Worm (Caenorhabditis elegans) whole organism, young adult: ENCODE data around the gene spp-8.

Experiments
- B0019.2 ChIP-seq: fragments of 200-800 bp; sonication (Bioruptor generic); conservative IDR thresholded peaks from 2 replicates; pipeline ENCODE4 v1.3.6; 2022; ENCODE audit warnings: missing genetic modification reagents, missing genetic modification characterization, missing compliant biosample characterization
- B0261.1 ChIP-seq: sonication (generic microtip); optimal IDR thresholded peaks from 2 replicates; lab custom pipeline; 2016; ENCODE audit warnings: mild to moderate bottlenecking, missing genetic modification characterization, moderate library complexity, missing compliant biosample characterization
- B0336.3 ChIP-seq: fragments of 200-800 bp; sonication (Bioruptor generic); IDR thresholded peaks from 2 replicates; pipeline ENCODE4 v1.3.6; 2022; ENCODE audit warnings: missing genetic modification characterization, missing compliant biosample characterization
- F22D6.2 ChIP-seq: sonication (generic microtip); optimal IDR thresholded peaks from 2 replicates; lab custom pipeline; 2016; ENCODE audit warnings: mild to moderate bottlenecking, missing genetic modification characterization, missing compliant biosample characterization
- F33H1.4 ChIP-seq: fragments of 200-800 bp; sonication (Bioruptor generic); IDR thresholded peaks from 2 replicates; pipeline ENCODE4 v1.3.6; 2022; ENCODE audit warnings: missing genetic modification reagents, missing genetic modification characterization, missing compliant biosample characterization
- F39B2.1 ChIP-seq: fragments of 200-800 bp; sonication (Bioruptor generic); IDR thresholded peaks from 2 replicates; pipeline ENCODE4 v1.3.6; 2022; ENCODE audit warnings: missing genetic modification reagents, missing genetic modification characterization, missing compliant biosample characterization
- F49E8.2 ChIP-seq: sonication (generic microtip); optimal IDR thresholded peaks from 3 replicates; lab custom pipeline; 2017; ENCODE audit warnings: missing genetic modification characterization, mild to moderate bottlenecking, missing compliant biosample characterization, antibody characterized with exemption, moderate library complexity; ENCODE audit not compliant: insufficient read depth
- F52B5.7 ChIP-seq: sonication (generic microtip); optimal IDR thresholded peaks from 2 replicates; lab custom pipeline; 2016; ENCODE audit warnings: mild to moderate bottlenecking, missing genetic modification characterization, missing compliant biosample characterization
- F55B11.4 ChIP-seq: sonication (generic microtip); optimal IDR thresholded peaks from 2 replicates; lab custom pipeline; 2016; ENCODE audit warnings: missing compliant biosample characterization, missing genetic modification characterization, borderline replicate concordance; ENCODE audit not compliant: insufficient read depth
- F57A8.1 ChIP-seq: fragments of 200-800 bp; sonication (Bioruptor generic); optimal IDR thresholded peaks from 2 replicates; lab custom pipeline; 2018; ENCODE audit warnings: mild to moderate bottlenecking, missing genetic modification characterization, moderate library complexity, missing compliant biosample characterization
- Y79H2A.3 ChIP-seq: fragments of 200-800 bp; sonication (Bioruptor generic); conservative IDR thresholded peaks from 2 replicates; pipeline ENCODE4 v1.3.6; 2022; ENCODE audit warnings: missing genetic modification reagents, missing genetic modification characterization, missing compliant biosample characterization
- ama-1 ChIP-seq, 3 experiments: fragments of 150-350 bp in 1 of 3; sonication (generic microtip) in 2 of 3; optimal IDR thresholded peaks; 2 replicates each; lab custom pipeline; 2014 to 2018; ENCODE audit warnings: missing biosample characterization in 2 of 3, missing genetic modification characterization in 2 of 3, missing genetic modification reagents in 2 of 3
- atf-7 ChIP-seq: sonication (generic microtip); optimal IDR thresholded peaks from 2 replicates; lab custom pipeline; 2017; ENCODE audit warnings: mild to moderate bottlenecking, missing genetic modification characterization, missing compliant biosample characterization
- athp-1 ChIP-seq: sonication (generic microtip); optimal IDR thresholded peaks from 2 replicates; lab custom pipeline; 2017; ENCODE audit warnings: mild to moderate bottlenecking, missing genetic modification characterization, missing compliant biosample characterization
- attf-5 ChIP-seq: fragments of 200-800 bp; sonication (Bioruptor generic); optimal IDR thresholded peaks from 2 replicates; lab custom pipeline; 2018; ENCODE audit warnings: mild to moderate bottlenecking, missing genetic modification characterization, missing compliant biosample characterization
- bed-2 ChIP-seq: fragments of 200-800 bp; sonication (Bioruptor generic); IDR thresholded peaks from 2 replicates; pipeline ENCODE4 v1.3.6; 2022; ENCODE audit warnings: missing genetic modification reagents, missing genetic modification characterization, missing compliant biosample characterization
- ceh-27 ChIP-seq: fragments of 200-800 bp; sonication (Bioruptor generic); optimal IDR thresholded peaks from 2 replicates; lab custom pipeline; 2018; ENCODE audit warnings: mild to moderate bottlenecking, missing genetic modification characterization, moderate library complexity, missing compliant biosample characterization
- ceh-91 ChIP-seq: fragments of 200-800 bp; sonication (Bioruptor generic); IDR thresholded peaks from 2 replicates; pipeline ENCODE4 v1.3.6; 2022; ENCODE audit warnings: missing genetic modification reagents, missing genetic modification characterization, missing compliant biosample characterization
- chd-7 ChIP-seq: sonication (generic microtip); optimal IDR thresholded peaks from 2 replicates; lab custom pipeline; 2016; ENCODE audit warnings: mild to moderate bottlenecking, missing genetic modification characterization, moderate library complexity, missing compliant biosample characterization
- dox-1 ChIP-seq: fragments of 200-800 bp; sonication (Bioruptor generic); IDR thresholded peaks from 2 replicates; pipeline ENCODE4 v1.3.6; 2022; ENCODE audit warnings: missing genetic modification reagents, missing genetic modification characterization, missing compliant biosample characterization
- dpl-1 ChIP-seq: fragments of 150-350 bp; optimal IDR thresholded peaks from 2 replicates; lab custom pipeline; 2014; ENCODE audit warnings: missing biosample characterization, missing genetic modification reagents, missing genetic modification characterization
- egl-44 ChIP-seq: fragments of 200-800 bp; sonication (Bioruptor generic); IDR thresholded peaks from 2 replicates; pipeline ENCODE4 v1.3.6; 2022; ENCODE audit warnings: missing genetic modification reagents, missing genetic modification characterization, missing compliant biosample characterization
- egrh-3 ChIP-seq: fragments of 200-800 bp; sonication (Bioruptor generic); IDR thresholded peaks from 2 replicates; pipeline ENCODE4 v1.3.6; 2022; ENCODE audit warnings: missing genetic modification reagents, missing genetic modification characterization, missing compliant biosample characterization
- him-1 ChIP-seq: sonication (generic microtip); optimal IDR thresholded peaks from 2 replicates; lab custom pipeline; 2016; ENCODE audit warnings: missing genotype, missing genetic modification reagents, missing genetic modification characterization, missing compliant biosample characterization
- hlh-12 ChIP-seq: sonication (generic microtip); optimal IDR thresholded peaks from 2 replicates; lab custom pipeline; 2016; ENCODE audit warnings: missing genetic modification characterization, missing compliant biosample characterization
- let-607 ChIP-seq, 2 experiments: fragments of 200-800 bp in 1 of 2; sonication (Bioruptor generic) in 1 of 2; sonication (generic microtip) in 1 of 2; optimal IDR thresholded peaks; 2 replicates each; lab custom pipeline; 2016 to 2018; ENCODE audit warnings: mild to moderate bottlenecking in 2 of 2, missing compliant biosample characterization in 2 of 2, missing genetic modification characterization in 2 of 2, moderate library complexity in 2 of 2, missing genotype in 1 of 2
- madf-3 ChIP-seq: fragments of 200-800 bp; sonication (Bioruptor generic); IDR thresholded peaks from 2 replicates; pipeline ENCODE4 v1.3.6; 2022; ENCODE audit warnings: missing genetic modification reagents, missing genetic modification characterization, missing compliant biosample characterization
- madf-8 ChIP-seq: fragments of 200-800 bp; sonication (Bioruptor generic); conservative IDR thresholded peaks from 2 replicates; pipeline ENCODE4 v1.3.6; 2022; ENCODE audit warnings: missing genetic modification reagents, missing genetic modification characterization, missing compliant biosample characterization
- nhr-179 ChIP-seq: sonication (generic microtip); optimal IDR thresholded peaks from 2 replicates; lab custom pipeline; 2016; ENCODE audit warnings: mild to moderate bottlenecking, missing genetic modification characterization, missing compliant biosample characterization
- nhr-27 ChIP-seq: fragments of 200-800 bp; sonication (Bioruptor generic); optimal IDR thresholded peaks from 2 replicates; lab custom pipeline; 2018; ENCODE audit warnings: mild to moderate bottlenecking, missing genetic modification characterization, moderate library complexity, missing compliant biosample characterization
- nhr-80 ChIP-seq: sonication (generic microtip); optimal IDR thresholded peaks from 2 replicates; lab custom pipeline; 2016; ENCODE audit warnings: missing genetic modification characterization, missing compliant biosample characterization
- nhr-90 ChIP-seq: sonication (generic microtip); optimal IDR thresholded peaks from 2 replicates; lab custom pipeline; 2016; ENCODE audit warnings: missing genotype, mild to moderate bottlenecking, missing genetic modification characterization, missing compliant biosample characterization
- rec-8 ChIP-seq, 2 experiments: sonication (generic microtip); optimal IDR thresholded peaks; 2 replicates each; lab custom pipeline; 2016; ENCODE audit warnings: mild to moderate bottlenecking in 2 of 2, missing genetic modification characterization in 2 of 2, missing genetic modification reagents in 2 of 2, missing genotype in 2 of 2, missing biosample characterization in 1 of 2, missing compliant biosample characterization in 1 of 2, moderate library complexity in 1 of 2
- repo-1 ChIP-seq: sonication (generic microtip); optimal IDR thresholded peaks from 2 replicates; lab custom pipeline; 2017; ENCODE audit warnings: mild to moderate bottlenecking, missing genetic modification characterization, missing compliant biosample characterization
- sea-2 ChIP-seq: fragments of 200-800 bp; sonication (Bioruptor generic); IDR thresholded peaks from 2 replicates; pipeline ENCODE4 v1.3.6; 2022; ENCODE audit warnings: missing genetic modification characterization, missing compliant biosample characterization
- snpc-1.3 ChIP-seq: sonication (generic microtip); optimal IDR thresholded peaks from 2 replicates; lab custom pipeline; 2017; ENCODE audit warnings: missing genetic modification characterization, mild to moderate bottlenecking, missing compliant biosample characterization, antibody characterized with exemption, moderate library complexity, missing genotype, missing genetic modification reagents; ENCODE audit not compliant: insufficient read depth
- snpc-4 ChIP-seq, 5 experiments: fragments of 150-350 bp in 1 of 5; sonication (generic microtip) in 4 of 5; optimal IDR thresholded peaks; 2 replicates each; lab custom pipeline; 2014 to 2018; ENCODE audit warnings: missing genetic modification characterization in 5 of 5, missing biosample characterization in 3 of 5, antibody characterized with exemption in 2 of 5, mild to moderate bottlenecking in 2 of 5, missing compliant biosample characterization in 2 of 5, missing genotype in 2 of 5, moderate library complexity in 2 of 5, missing genetic modification reagents in 1 of 5
- tbp1 ChIP-seq: fragments of 200-800 bp; sonication (Bioruptor generic); optimal IDR thresholded peaks from 2 replicates; lab custom pipeline; 2018; ENCODE audit warnings: mild to moderate bottlenecking, missing genetic modification characterization, missing compliant biosample characterization
- tbx-9 ChIP-seq: sonication (generic microtip); optimal IDR thresholded peaks from 2 replicates; lab custom pipeline; 2016; ENCODE audit warnings: borderline replicate concordance, missing genetic modification characterization, inconsistent platforms, missing compliant biosample characterization
- tlf-1 ChIP-seq: fragments of 200-800 bp; sonication (Bioruptor generic); optimal IDR thresholded peaks from 2 replicates; lab custom pipeline; 2018; ENCODE audit warnings: mild to moderate bottlenecking, missing genetic modification characterization, missing compliant biosample characterization
- unc-130 ChIP-seq: sonication (generic microtip); optimal IDR thresholded peaks from 2 replicates; lab custom pipeline; 2016; ENCODE audit warnings: missing genetic modification reagents, missing genetic modification characterization, missing compliant biosample characterization
- unc-62 ChIP-seq: fragments of 150-350 bp; optimal IDR thresholded peaks from 2 replicates; lab custom pipeline; 2014; ENCODE audit warnings: missing biosample characterization, missing genetic modification reagents, missing genetic modification characterization
- zim-3 ChIP-seq: sonication (generic microtip); optimal IDR thresholded peaks from 2 replicates; lab custom pipeline; 2017; ENCODE audit warnings: mild to moderate bottlenecking, missing genetic modification characterization, moderate library complexity, missing compliant biosample characterization
- ztf-18 ChIP-seq: sonication (generic microtip); optimal IDR thresholded peaks from 2 replicates; lab custom pipeline; 2016; ENCODE audit warnings: missing genotype, mild to moderate bottlenecking, missing genetic modification characterization, missing compliant biosample characterization
- ztf-22 ChIP-seq: fragments of 200-800 bp; sonication (Bioruptor generic); optimal IDR thresholded peaks from 2 replicates; lab custom pipeline; 2018; ENCODE audit warnings: mild to moderate bottlenecking, missing genetic modification characterization, moderate library complexity, missing compliant biosample characterization
- ztf-26 ChIP-seq: sonication (generic microtip); optimal IDR thresholded peaks from 2 replicates; lab custom pipeline; 2017; ENCODE audit warnings: missing genetic modification characterization, missing compliant biosample characterization
- ztf-28 ChIP-seq: fragments of 200-800 bp; sonication (Bioruptor generic); IDR thresholded peaks from 2 replicates; pipeline ENCODE4 v1.3.6; 2022; ENCODE audit warnings: missing genetic modification reagents, missing genetic modification characterization, missing compliant biosample characterization

spp-8 gene

DNA sequence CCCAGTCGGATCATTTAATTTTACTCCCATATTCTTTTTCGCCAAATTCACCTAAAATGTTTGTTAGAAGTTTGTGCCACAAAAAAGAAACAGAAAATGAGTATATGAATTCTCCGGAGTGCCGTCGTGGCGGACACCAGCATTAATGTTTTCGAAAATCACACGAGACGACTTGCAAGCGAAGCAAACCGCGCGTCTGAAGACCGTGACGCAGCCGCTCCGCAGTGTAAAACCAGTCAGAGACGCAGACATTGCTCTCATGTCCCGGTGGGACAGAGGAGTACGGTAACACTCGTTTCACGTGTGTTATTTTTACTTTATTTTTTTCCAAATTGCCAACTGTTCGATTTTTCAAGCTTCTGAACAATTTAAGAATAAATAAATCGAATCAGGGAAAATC is 48.8 kb upstream of the spp-8 start, which contains the start of the genes T26A8.4 and pdtf-1 (continued):
- TF ChIP-seq attf-5 (GFP tag; lab: Kevin White, UChicago) (peak; percentile 72), dpl-1 (GFP tag; lab: Kevin White, UChicago) (peak; percentile 60), nhr-179 (tag; lab: Kevin White, UChicago) (no peak), F55B11.4 (tag; lab: Kevin White, UChicago) (no peak), F22D6.2 (no peak), chd-7 (tag; lab: Kevin White, UChicago) (peak; percentile 41), unc-130 (GFP tag; lab: Kevin White, UChicago) (peak; percentile 78), ztf-28 (GFP tag; lab: Robert Waterston, UW) (0 out of 2 replicates have a peak, but pooled peaks have one; percentile 78), F52B5.7 (tag; lab: Kevin White, UChicago) (peak; percentile 6), Y79H2A.3 (peak; percentile 72), sea-2 (GFP tag; lab: Robert Waterston, UW) (0 out of 2 replicates have a peak, but pooled peaks have one; percentile 26), F57A8.1 (GFP tag; lab: Kevin White, UChicago) (peak; percentile 1), F49E8.2 (tag; lab: Kevin White, UChicago) (peak; percentile 91), tbp1 (peak; percentile 74), F39B2.1 (no peak), let-607 (tag; optimal IDR thresholded peaks at IDR 0.05; lab: Kevin White, UChicago) (peak; percentile 87 to 88), unc-62 (GFP tag; lab: Kevin White, UChicago) (peak; percentile 73), B0019.2 (GFP tag; lab: Robert Waterston, UW) (peak; percentile 65), tlf-1 (GFP tag; lab: Kevin White, UChicago) (peak; percentile 93), ztf-26 (tag; lab: Kevin White, UChicago) (peak; percentile 20), egrh-3 (GFP tag; lab: Robert Waterston, UW) (peak; percentile 63), bed-2 (GFP tag; lab: Robert Waterston, UW) (no peak), madf-3 (peak; percentile 99), B0261.1 (tag; lab: Kevin White, UChicago) (no peak), nhr-27 (tag; lab: Kevin White, UChicago) (no peak), nhr-80 (tag; lab: Kevin White, UChicago) (peak; percentile 12), snpc-4 (GFP tag; optimal IDR thresholded peaks at IDR 0.05; lab: Kevin White, UChicago) (peak; percentile 60), snpc-4 (tag; optimal IDR thresholded peaks at IDR 0.05; lab: Kevin White, UChicago) (peak; percentile 81 to 93 (median 88)), ama-1 (optimal IDR thresholded peaks at IDR 0.05; lab: Kevin White, UChicago) (peak; percentile 68), ama-1 (GFP tag; optimal IDR thresholded peaks at IDR 0.05; lab: Kevin White, UChicago) (no peak), F33H1.4 (peak; percentile 97), zim-3 (tag; lab: Kevin White, UChicago) (peak; percentile 9), egl-44 (peak; percentile 80), snpc-1.3 (tag; lab: Kevin White, UChicago) (peak; percentile 83), ceh-27 (peak; percentile 97), nhr-90 (tag; lab: Kevin White, UChicago) (no peak), atf-7 (tag; lab: Kevin White, UChicago) (peak; percentile 26), rec-8 (tag; optimal IDR thresholded peaks at IDR 0.05; lab: Kevin White, UChicago) (no peak), dox-1 (GFP tag; lab: Robert Waterston, UW) (peak; percentile 92), ztf-18 (peak; percentile 17), B0336.3 (peak; percentile 65; the same call in 1 of the 2 replicates), him-1 (tag; lab: Kevin White, UChicago) (no peak), madf-8 (GFP tag; lab: Robert Waterston, UW) (peak; percentile 54), athp-1 (tag; lab: Kevin White, UChicago) (no peak), hlh-12 (no peak), ceh-91 (peak; percentile 89), ztf-22 (GFP tag; lab: Kevin White, UChicago) (peak; percentile 23), tbx-9 (tag; lab: Kevin White, UChicago) (no peak), repo-1 (tag; lab: Kevin White, UChicago) (peak; percentile 60)
